Fruit fly (Drosophila melanogaster) Kc167 (cell line): ENCODE measurements around the gene CG7872.

Experiments used
- Sin3A ChIP-seq: fragments of >200 bp; optimal IDR thresholded peaks from 2 replicates; lab custom pipeline; 2018; ENCODE audit warnings: missing external identifiers
- h ChIP-seq: fragments of >200 bp; optimal IDR thresholded peaks from 3 replicates; lab custom pipeline; 2018; ENCODE audit warnings: missing external identifiers
- insv ChIP-seq: fragments of >200 bp; optimal IDR thresholded peaks from 3 replicates; lab custom pipeline; 2018; ENCODE audit warnings: missing external identifiers
- psq ChIP-seq: fragments of >200 bp; optimal IDR thresholded peaks from 2 replicates; lab custom pipeline; 2017; ENCODE audit warnings: missing external identifiers

dm6 chrX:15543479-15544044, 34.4 kb upstream of the CG7872 start:
- TF ChIP-seq h (no peak), psq (lab: Kevin White, UChicago) (no peak), insv (lab: Kevin White, UChicago) (no peak), Sin3A (lab: Kevin White, UChicago) (no peak)
